Worm (Caenorhabditis elegans) whole organism, midembryonic: ENCODE results near the gene rabr-3.

Experiments
- flt-1 ChIP-seq: fragments of 200-800 bp; sonication (Bioruptor generic); IDR thresholded peaks from 2 replicates; pipeline ENCODE4 v1.3.6; 2022; ENCODE audit warnings: missing genetic modification characterization, missing compliant biosample characterization
- tab-1 ChIP-seq: fragments of 200-800 bp; sonication (Bioruptor generic); IDR thresholded peaks from 2 replicates; pipeline ENCODE4 v1.3.6; 2022; ENCODE audit warnings: missing genetic modification characterization, missing compliant biosample characterization
- ztf-29 ChIP-seq: fragments of 200-800 bp; sonication (Bioruptor generic); IDR thresholded peaks from 2 replicates; pipeline ENCODE4 v1.3.6; 2022; ENCODE audit warnings: missing genetic modification reagents, missing genetic modification characterization, missing compliant biosample characterization

ce11 chrV:16235135-16235534 is 39.7 kb downstream of the rabr-3 start, which contains the start of gene F21H7.3:
- TF ChIP-seq ztf-29 (GFP tag; lab: Robert Waterston, UW) (no peak), flt-1 (no peak), tab-1 (GFP tag; lab: Robert Waterston, UW) (no peak)
